Fruit fly (Drosophila melanogaster): ENCODE results near the gene CG12693.
A peak's percentile ranks its signal among the peaks of the same experiment; 100 is the strongest.

Gene CG12693

DNA sequence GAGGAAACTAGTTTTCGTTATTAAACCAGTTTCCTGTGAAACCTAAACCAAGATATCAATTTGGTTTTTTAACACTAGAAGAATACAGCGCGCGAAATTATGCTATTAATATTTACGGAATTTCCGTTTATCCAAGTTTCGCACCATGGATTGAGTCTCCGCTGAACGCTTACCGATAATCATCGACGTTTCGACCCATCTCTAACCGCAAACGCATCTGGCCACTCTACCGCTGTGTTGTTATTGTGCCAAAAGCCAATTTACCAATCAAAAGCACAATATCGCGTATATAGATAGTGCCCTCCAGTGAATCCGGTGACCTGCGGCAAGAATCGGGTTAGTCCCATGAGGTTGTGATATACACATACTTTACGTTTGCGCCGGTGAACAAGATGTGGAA lies 36.9 kb upstream of the CG12693 start, which contains the start of gene CG3626 (continued):
- no peak for TF ChIP-seq Hr78 (GFP tag; optimal IDR thresholded peaks at IDR 0.05)
- 0 out of 3 replicates have a peak, but pooled peaks have one; percentile 44 for TF ChIP-seq mld (GFP tag; IDR thresholded peaks at IDR 0.05; ENCODE audit: partially characterized antibody)
- TF ChIP-seq Meics (GFP tag; optimal IDR thresholded peaks at IDR 0.05): no peak
- no peak for TF ChIP-seq CG8944 (GFP tag; optimal IDR thresholded peaks at IDR 0.05)
- no peak for TF ChIP-seq CG43689 (GFP tag; IDR thresholded peaks at IDR 0.05)
- TF ChIP-seq CG7372 (GFP tag; IDR thresholded peaks at IDR 0.05): no peak
- TF ChIP-seq corto (GFP tag; optimal IDR thresholded peaks at IDR 0.05): no peak
- no peak for TF ChIP-seq Chrac-16 (GFP tag; optimal IDR thresholded peaks at IDR 0.05)
- TF ChIP-seq CG7839 (tag; optimal IDR thresholded peaks at IDR 0.05): no peak
- no peak for TF ChIP-seq Fer1 (GFP tag; optimal IDR thresholded peaks at IDR 0.05)
- TF ChIP-seq CoRest (tag; optimal IDR thresholded peaks at IDR 0.05): peak; percentile 51
- no peak for TF ChIP-seq Atf-2 (GFP tag; optimal IDR thresholded peaks at IDR 0.05)
- TF ChIP-seq btn (GFP tag; optimal IDR thresholded peaks at IDR 0.05): no peak
- 0 out of 3 replicates have a peak, but pooled peaks have one; percentile 16 for TF ChIP-seq zfh1 (GFP tag; IDR thresholded peaks at IDR 0.05)
- no peak for TF ChIP-seq wdn (GFP tag; IDR thresholded peaks at IDR 0.05)
- no peak for TF ChIP-seq Hey (tag; optimal IDR thresholded peaks at IDR 0.05)
- TF ChIP-seq ro (GFP tag; IDR thresholded peaks at IDR 0.05): no peak
- TF ChIP-seq CG8765 (GFP tag; IDR thresholded peaks at IDR 0.05): no peak
- no peak for TF ChIP-seq Hand (GFP tag; optimal IDR thresholded peaks at IDR 0.05)
- no peak for TF ChIP-seq CG18476 (GFP tag; optimal IDR thresholded peaks at IDR 0.05)
- TF ChIP-seq gce (GFP tag; IDR thresholded peaks at IDR 0.05): no peak
- no peak for TF ChIP-seq unpg (GFP tag; optimal IDR thresholded peaks at IDR 0.05)
- TF ChIP-seq ttk (GFP tag; IDR thresholded peaks at IDR 0.05): no peak
- no peak for TF ChIP-seq Atf3 (GFP tag; optimal IDR thresholded peaks at IDR 0.05)
- TF ChIP-seq CG32532 (GFP tag; IDR thresholded peaks at IDR 0.05): no peak
- TF ChIP-seq CG1602 (GFP tag; optimal IDR thresholded peaks at IDR 0.05): peak; percentile 17
- TF ChIP-seq shn (GFP tag; optimal IDR thresholded peaks at IDR 0.05): peak; percentile 14
- peak; percentile 85 for TF ChIP-seq Hmr (GFP tag; optimal IDR thresholded peaks at IDR 0.05)
- TF ChIP-seq Max (GFP tag; optimal IDR thresholded peaks at IDR 0.05): no peak
- peak; percentile 37 for TF ChIP-seq zen (tag; optimal IDR thresholded peaks at IDR 0.05)
- TF ChIP-seq HLH3B (GFP tag; IDR thresholded peaks at IDR 0.05): no peak
- no peak for TF ChIP-seq CG13123 (GFP tag; optimal IDR thresholded peaks at IDR 0.05)
- TF ChIP-seq lov (optimal IDR thresholded peaks at IDR 0.05): no peak
- TF ChIP-seq lov (GFP tag; IDR thresholded peaks at IDR 0.05): no peak
- no peak for TF ChIP-seq CG34422 (GFP tag; IDR thresholded peaks at IDR 0.05)
- TF ChIP-seq B-H2 (GFP tag; optimal IDR thresholded peaks at IDR 0.05): peak; percentile 35
- no peak for TF ChIP-seq Blimp-1 (GFP tag; optimal IDR thresholded peaks at IDR 0.05)
- TF ChIP-seq CG31365 (tag; optimal IDR thresholded peaks at IDR 0.05): no peak
- TF ChIP-seq CG17328 (GFP tag; IDR thresholded peaks at IDR 0.05): no peak
- TF ChIP-seq CG7357 (GFP tag; IDR thresholded peaks at IDR 0.05): no peak
- no peak for TF ChIP-seq CG3281 (GFP tag; optimal IDR thresholded peaks at IDR 0.05)
- no peak for TF ChIP-seq Trl (optimal IDR thresholded peaks at IDR 0.05)
- TF ChIP-seq Trl (GFP tag; optimal IDR thresholded peaks at IDR 0.05): peak; percentile 2
- no peak for TF ChIP-seq C15 (GFP tag; IDR thresholded peaks at IDR 0.05)
- peak; percentile 60 for TF ChIP-seq CG9932 (GFP tag; IDR thresholded peaks at IDR 0.05)
- no peak for TF ChIP-seq CG6854 (GFP tag; optimal IDR thresholded peaks at IDR 0.05)
- TF ChIP-seq gsb (GFP tag; IDR thresholded peaks at IDR 0.05): no peak
- TF ChIP-seq stwl (tag; optimal IDR thresholded peaks at IDR 0.05): peak; percentile 99
- TF ChIP-seq slou (GFP tag; optimal IDR thresholded peaks at IDR 0.05): no peak
- no peak for TF ChIP-seq CG6813 (GFP tag; optimal IDR thresholded peaks at IDR 0.05)
- TF ChIP-seq repo (GFP tag; optimal IDR thresholded peaks at IDR 0.05): peak; percentile 4
- TF ChIP-seq CG12071 (GFP tag; optimal IDR thresholded peaks at IDR 0.05): no peak
- TF ChIP-seq fd3F (GFP tag; optimal IDR thresholded peaks at IDR 0.05): no peak
